Fruit fly (Drosophila melanogaster) whole organism, embryonic: ENCODE measurements around the gene PGRP-LA.

Source experiments
- Aef1 ChIP-seq: fragments of 200-800 bp; sonication (Bioruptor generic); IDR thresholded peaks from 3 replicates; pipeline ENCODE4 v1.3.6; 2022; ENCODE audit warnings: missing biosample characterization, missing genetic modification characterization
- B-H2 ChIP-seq: fragments of 200-800 bp; sonication (Bioruptor generic); optimal IDR thresholded peaks from 2 replicates; lab custom pipeline; 2018; ENCODE audit warnings: missing biosample characterization, mild to moderate bottlenecking, missing genetic modification characterization
- CG12744 ChIP-seq: fragments of 200-800 bp; sonication (Bioruptor generic); optimal IDR thresholded peaks from 2 replicates; lab custom pipeline; 2016; ENCODE audit warnings: missing biosample characterization, missing genetic modification characterization
- CG12769 ChIP-seq: fragments of 200-800 bp; sonication (Bioruptor generic); optimal IDR thresholded peaks from 2 replicates; lab custom pipeline; 2019; ENCODE audit warnings: missing biosample characterization, mild to moderate bottlenecking, missing genetic modification characterization, moderate library complexity
- CG13775 ChIP-seq: fragments of 200-800 bp; sonication (Bioruptor generic); optimal IDR thresholded peaks from 3 replicates; lab custom pipeline; 2017; ENCODE audit warnings: missing biosample characterization, mild to moderate bottlenecking, missing genetic modification characterization
- CG15514 ChIP-seq: fragments of 200-800 bp; sonication (Bioruptor generic); optimal IDR thresholded peaks from 3 replicates; lab custom pipeline; 2017; ENCODE audit warnings: missing biosample characterization, missing genetic modification characterization, mild to moderate bottlenecking, moderate library complexity, missing genetic modification reagents
- CG16779 ChIP-seq: fragments of 200-800 bp; sonication (Bioruptor generic); IDR thresholded peaks from 2 replicates; pipeline ENCODE4 v1.3.6; 2022; ENCODE audit warnings: missing biosample characterization, missing genetic modification characterization
- CG17328 ChIP-seq: fragments of 200-800 bp; sonication (Bioruptor generic); IDR thresholded peaks from 2 replicates; pipeline ENCODE4 v1.3.6; 2022; ENCODE audit warnings: missing biosample characterization, missing genetic modification characterization
- CG3065 ChIP-seq: fragments of 200-800 bp; sonication (Bioruptor generic); optimal IDR thresholded peaks from 2 replicates; lab custom pipeline; 2016; ENCODE audit warnings: missing biosample characterization, missing genetic modification characterization
- CG4328 ChIP-seq: fragments of 200-800 bp; sonication (Bioruptor generic); optimal IDR thresholded peaks from 3 replicates; lab custom pipeline; 2017; ENCODE audit warnings: missing biosample characterization, missing genetic modification reagents, missing genetic modification characterization
- CG4617 ChIP-seq: fragments of 200-800 bp; sonication (Bioruptor generic); optimal IDR thresholded peaks from 3 replicates; lab custom pipeline; 2016; ENCODE audit warnings: missing biosample characterization, missing genetic modification characterization, borderline replicate concordance
- CG4820 ChIP-seq: fragments of 200-800 bp; sonication (Bioruptor generic); optimal IDR thresholded peaks from 3 replicates; lab custom pipeline; 2016; ENCODE audit warnings: missing biosample characterization, missing genetic modification characterization
- CG6254 ChIP-seq: fragments of 200-800 bp; sonication (Bioruptor generic); optimal IDR thresholded peaks from 3 replicates; lab custom pipeline; 2017; ENCODE audit warnings: mild to moderate bottlenecking, missing biosample characterization, missing genetic modification reagents, missing genetic modification characterization
- CG6813 ChIP-seq: fragments of 200-800 bp; sonication (Bioruptor generic); optimal IDR thresholded peaks from 2 replicates; lab custom pipeline; 2017; ENCODE audit warnings: missing biosample characterization, missing genetic modification characterization, mild to moderate bottlenecking, moderate library complexity, missing genetic modification reagents
- CG7271 ChIP-seq: fragments of 200-800 bp; sonication (Bioruptor generic); optimal IDR thresholded peaks from 2 replicates; lab custom pipeline; 2018; ENCODE audit warnings: missing biosample characterization, mild to moderate bottlenecking, missing genetic modification characterization, moderate library complexity
- CG7556 ChIP-seq: fragments of 200-800 bp; sonication (Bioruptor generic); optimal IDR thresholded peaks from 2 replicates; lab custom pipeline; 2017; ENCODE audit warnings: missing biosample characterization, mild to moderate bottlenecking, missing genetic modification characterization
- CG7987 ChIP-seq: fragments of 200-800 bp; sonication (Bioruptor generic); optimal IDR thresholded peaks from 2 replicates; lab custom pipeline; 2018; ENCODE audit warnings: missing biosample characterization, mild to moderate bottlenecking, missing genetic modification characterization, moderate library complexity
- E2f1 ChIP-seq: fragments of 200-800 bp; sonication (Bioruptor generic); IDR thresholded peaks from 2 replicates; pipeline ENCODE4 v1.3.6; 2022; ENCODE audit warnings: missing biosample characterization, missing genetic modification characterization
- HLHmδ ChIP-seq: fragments of 200-800 bp; sonication (Bioruptor generic); optimal IDR thresholded peaks from 2 replicates; lab custom pipeline; 2018; ENCODE audit warnings: missing biosample characterization, mild to moderate bottlenecking, missing genetic modification characterization, moderate library complexity
- Hr3 ChIP-seq: fragments of 200-800 bp; sonication (Bioruptor generic); optimal IDR thresholded peaks from 3 replicates; lab custom pipeline; 2016; ENCODE audit warnings: missing biosample characterization, missing genetic modification characterization
- Kr ChIP-seq: fragments of 200-800 bp; sonication (Bioruptor generic); optimal IDR thresholded peaks from 2 replicates; lab custom pipeline; 2017; ENCODE audit warnings: missing biosample characterization, mild to moderate bottlenecking, missing genetic modification characterization
- NfI ChIP-seq: fragments of 200-800 bp; sonication (Bioruptor generic); optimal IDR thresholded peaks from 3 replicates; lab custom pipeline; 2018; ENCODE audit warnings: missing biosample characterization, mild to moderate bottlenecking, missing genetic modification characterization, moderate library complexity
- Trl ChIP-seq, 3 experiments: fragments of >200 bp in 2 of 3; fragments of 200-800 bp in 1 of 3; sonication (Bioruptor generic) in 1 of 3; optimal IDR thresholded peaks; 2 replicates in 1 of 3; 3 replicates in 2 of 3; lab custom pipeline; 2016 to 2017; ENCODE audit warnings: missing biosample characterization in 1 of 3, missing genetic modification characterization in 1 of 3
- Xrp1 ChIP-seq: fragments of 200-800 bp; sonication (Bioruptor generic); IDR thresholded peaks from 2 replicates; pipeline ENCODE4 v1.3.6; 2022; ENCODE audit warnings: missing biosample characterization, missing genetic modification characterization
- cato ChIP-seq: fragments of 200-800 bp; sonication (Bioruptor generic); optimal IDR thresholded peaks from 2 replicates; lab custom pipeline; 2016; ENCODE audit warnings: missing biosample characterization, missing genetic modification characterization, borderline replicate concordance
- caup ChIP-seq: fragments of 200-800 bp; sonication (Bioruptor generic); optimal IDR thresholded peaks from 3 replicates; lab custom pipeline; 2017; ENCODE audit warnings: missing biosample characterization, mild to moderate bottlenecking, missing genetic modification characterization, moderate library complexity; ENCODE audit not compliant: severe bottlenecking
- croc ChIP-seq: fragments of 200-800 bp; sonication (Bioruptor generic); conservative IDR thresholded peaks from 3 replicates; pipeline ENCODE4 v1.3.6; 2022; ENCODE audit warnings: missing biosample characterization, missing genetic modification characterization
- ewg ChIP-seq: fragments of 200-800 bp; sonication (Bioruptor generic); optimal IDR thresholded peaks from 3 replicates; lab custom pipeline; 2017; ENCODE audit warnings: mild to moderate bottlenecking, missing biosample characterization, missing genetic modification reagents, missing genetic modification characterization
- fd64A ChIP-seq: fragments of 200-800 bp; sonication (Bioruptor generic); optimal IDR thresholded peaks from 3 replicates; lab custom pipeline; 2018; ENCODE audit warnings: missing biosample characterization, mild to moderate bottlenecking, missing genetic modification characterization
- hth ChIP-seq: fragments of >200 bp; optimal IDR thresholded peaks from 2 replicates; lab custom pipeline; 2017; ENCODE audit warnings: inconsistent platforms
- jumu ChIP-seq: fragments of 200-800 bp; sonication (Bioruptor generic); optimal IDR thresholded peaks from 3 replicates; lab custom pipeline; 2016; ENCODE audit warnings: missing biosample characterization, missing genetic modification characterization
- kni ChIP-seq: fragments of 200-800 bp; sonication (Bioruptor generic); optimal IDR thresholded peaks from 3 replicates; lab custom pipeline; 2017; ENCODE audit warnings: mild to moderate bottlenecking, missing biosample characterization, missing genetic modification reagents, missing genetic modification characterization
- lola ChIP-seq, 3 experiments: fragments of >200 bp in 2 of 3; fragments of 200-800 bp in 1 of 3; sonication (Bioruptor generic) in 1 of 3; optimal IDR thresholded peaks; 2 replicates each; lab custom pipeline; 2017 to 2019; ENCODE audit warnings: missing biosample characterization in 3 of 3, missing genetic modification characterization in 3 of 3, mild to moderate bottlenecking in 1 of 3, moderate library complexity in 1 of 3
- lov ChIP-seq, 2 experiments: fragments of 200-800 bp in 1 of 2; fragments of >200 bp in 1 of 2; sonication (Bioruptor generic) in 1 of 2; IDR thresholded peaks in 1 of 2; optimal IDR thresholded peaks in 1 of 2; 2 replicates in 1 of 2; 3 replicates in 1 of 2; pipeline versions ENCODE4 v1.3.6 to Lab custom; 2017 to 2022; ENCODE audit warnings: missing biosample characterization in 1 of 2, missing genetic modification characterization in 1 of 2
- mirr ChIP-seq: fragments of 200-800 bp; sonication (Bioruptor generic); optimal IDR thresholded peaks from 3 replicates; lab custom pipeline; 2018; ENCODE audit warnings: missing biosample characterization, mild to moderate bottlenecking, missing genetic modification characterization
- pum ChIP-seq: fragments of 200-800 bp; sonication (Bioruptor generic); optimal IDR thresholded peaks from 2 replicates; lab custom pipeline; 2016; ENCODE audit warnings: missing biosample characterization, missing genetic modification characterization
- repo ChIP-seq: fragments of 200-800 bp; sonication (Bioruptor generic); optimal IDR thresholded peaks from 2 replicates; lab custom pipeline; 2016; ENCODE audit warnings: missing biosample characterization, missing genetic modification characterization
- seq ChIP-seq: fragments of 200-800 bp; sonication (Bioruptor generic); IDR thresholded peaks from 2 replicates; pipeline ENCODE4 v1.3.6; 2022; ENCODE audit warnings: missing biosample characterization, missing genetic modification characterization
- sima ChIP-seq: fragments of 200-800 bp; sonication (Bioruptor generic); optimal IDR thresholded peaks from 2 replicates; lab custom pipeline; 2016; ENCODE audit warnings: missing biosample characterization, missing genetic modification characterization
- sqz ChIP-seq: fragments of 200-800 bp; sonication (Bioruptor generic); optimal IDR thresholded peaks from 3 replicates; lab custom pipeline; 2018; ENCODE audit warnings: missing biosample characterization, mild to moderate bottlenecking, missing genetic modification characterization
- stc ChIP-seq: fragments of 200-800 bp; sonication (Bioruptor generic); IDR thresholded peaks from 2 replicates; pipeline ENCODE4 v1.3.6; 2022; ENCODE audit warnings: missing biosample characterization, missing genetic modification characterization
- sug ChIP-seq: fragments of 200-800 bp; optimal IDR thresholded peaks from 2 replicates; lab custom pipeline; 2019; ENCODE audit warnings: missing biosample characterization, mild to moderate bottlenecking, missing genetic modification characterization, moderate library complexity
- tll ChIP-seq, 2 experiments: fragments of 200-800 bp in 1 of 2; fragments of >200 bp in 1 of 2; sonication (Bioruptor generic) in 1 of 2; optimal IDR thresholded peaks; 2 replicates each; lab custom pipeline; 2017 to 2019; ENCODE audit warnings: missing biosample characterization in 2 of 2, missing genetic modification characterization in 2 of 2, mild to moderate bottlenecking in 1 of 2, moderate library complexity in 1 of 2
- ttk ChIP-seq: fragments of 200-800 bp; sonication (Bioruptor generic); IDR thresholded peaks from 2 replicates; pipeline ENCODE4 v2.1.2; 2022; ENCODE audit warnings: missing biosample characterization, missing genetic modification characterization
- twi ChIP-seq: fragments of 200-800 bp; optimal IDR thresholded peaks from 2 replicates; lab custom pipeline; 2019; ENCODE audit warnings: missing biosample characterization, mild to moderate bottlenecking, missing genetic modification characterization, moderate library complexity
- zf30C ChIP-seq: fragments of 200-800 bp; sonication (Bioruptor generic); optimal IDR thresholded peaks from 3 replicates; lab custom pipeline; 2018; ENCODE audit warnings: missing biosample characterization, mild to moderate bottlenecking, missing genetic modification characterization
- zfh1 ChIP-seq: fragments of 200-800 bp; sonication (Bioruptor generic); IDR thresholded peaks from 3 replicates; pipeline ENCODE4 v1.3.6; 2022; ENCODE audit warnings: missing biosample characterization, missing genetic modification characterization

The PGRP-LA gene

DNA sequence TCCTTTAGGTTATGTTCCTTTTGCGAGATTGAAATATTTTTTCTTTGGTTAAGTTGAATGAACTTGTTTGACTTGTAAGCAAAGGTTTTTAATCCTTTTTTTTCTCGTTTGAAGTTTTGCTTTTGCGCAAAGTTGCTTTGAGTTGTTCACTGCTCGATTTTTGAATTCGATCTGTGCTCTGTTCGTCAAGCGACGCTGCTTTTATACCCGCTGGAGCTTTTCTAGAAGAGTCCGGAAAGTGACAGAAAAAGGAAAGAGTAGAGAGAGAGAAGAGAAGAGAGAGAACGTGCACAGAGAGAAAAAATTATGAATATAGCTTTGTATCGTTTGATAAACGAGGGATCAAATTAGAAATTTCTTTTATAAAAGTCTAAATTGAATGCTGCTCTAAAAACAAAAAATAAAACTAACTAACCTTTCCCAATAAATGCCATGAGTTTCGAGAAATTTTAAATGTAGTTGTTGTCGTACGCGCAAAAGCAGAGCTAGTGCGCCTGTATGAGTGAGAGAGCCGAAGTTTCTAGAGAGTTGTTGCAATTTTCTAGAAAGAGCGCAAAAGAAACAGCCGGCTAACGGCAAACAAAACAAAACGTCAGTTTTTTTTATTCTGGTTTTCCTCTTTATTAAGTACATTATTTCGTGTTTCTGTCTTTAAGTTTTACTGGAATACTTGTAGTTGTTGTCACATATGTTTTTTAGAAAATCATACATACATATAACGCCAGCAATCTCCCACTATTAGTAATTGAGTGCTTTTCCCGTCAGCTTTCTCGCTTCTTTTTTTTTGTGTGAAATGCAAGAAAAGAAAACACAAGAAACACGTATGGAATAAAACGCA is 43.3 kb downstream of the PGRP-LA start, which contains the start of gene Hsp26 (continued):
- TF ChIP-seq CG4820 (GFP tag; lab: Kevin White, UChicago), result peak; percentile 67
- TF ChIP-seq CG6254 (GFP tag; lab: Kevin White, UChicago), result peak; percentile 71
- no peak for TF ChIP-seq mirr (GFP tag; lab: Kevin White, UChicago)
- peak; percentile 83 for TF ChIP-seq caup
- peak; percentile 38 for TF ChIP-seq sima (GFP tag; lab: Kevin White, UChicago)
- no peak for TF ChIP-seq CG7271
- TF ChIP-seq lola (GFP tag; optimal IDR thresholded peaks at IDR 0.05; lab: Kevin White, UChicago), result peak in 1 of 3 experiments; percentile 76
- TF ChIP-seq Kr, result no peak
- TF ChIP-seq zf30C, result peak; percentile 90
- TF ChIP-seq tll (GFP tag; optimal IDR thresholded peaks at IDR 0.05; lab: Kevin White, UChicago), result no peak
- peak; percentile 81 for TF ChIP-seq zfh1 (GFP tag; lab: Robert Waterston, UW)
- TF ChIP-seq sqz (GFP tag; lab: Kevin White, UChicago), result peak; percentile 58
- TF ChIP-seq cato (GFP tag; lab: Kevin White, UChicago), result peak; percentile 75
- peak; percentile 81 to 97 for TF ChIP-seq Trl (optimal IDR thresholded peaks at IDR 0.05; lab: Kevin White, UChicago)
- peak; percentile 94 for TF ChIP-seq Trl (GFP tag; optimal IDR thresholded peaks at IDR 0.05; lab: Kevin White, UChicago)
- peak; percentile 62 for TF ChIP-seq CG12769 (tag; lab: Kevin White, UChicago)
- peak; percentile 74 for TF ChIP-seq jumu
- peak; percentile 86 for TF ChIP-seq E2f1 (GFP tag; lab: Robert Waterston, UW)
- TF ChIP-seq hth, result no peak
- TF ChIP-seq CG7556 (GFP tag; lab: Kevin White, UChicago), result peak; percentile 89
- TF ChIP-seq twi (tag; lab: Kevin White, UChicago), result peak; percentile 52
- TF ChIP-seq fd64A (GFP tag; lab: Kevin White, UChicago), result no peak
- TF ChIP-seq sug (tag; lab: Kevin White, UChicago), result peak; percentile 53
- TF ChIP-seq pum, result peak; percentile 81
- TF ChIP-seq B-H2 (GFP tag; lab: Kevin White, UChicago), result peak; percentile 49
- no peak for TF ChIP-seq kni (GFP tag; lab: Kevin White, UChicago)
- peak; percentile 73 for TF ChIP-seq CG13775 (GFP tag; lab: Kevin White, UChicago)
- TF ChIP-seq CG4328 (GFP tag; lab: Kevin White, UChicago), result peak; percentile 13
- TF ChIP-seq repo (GFP tag; lab: Kevin White, UChicago), result peak; percentile 69
- peak; percentile 77 for TF ChIP-seq Aef1 (GFP tag; lab: Robert Waterston, UW)
- peak; percentile 91 for TF ChIP-seq CG17328
- peak; percentile 55; the same call in 2 of the 3 replicates for TF ChIP-seq croc
- peak; percentile 92 for TF ChIP-seq stc
- peak; percentile 93 for TF ChIP-seq ewg (GFP tag; lab: Kevin White, UChicago)
- TF ChIP-seq CG16779 (GFP tag; lab: Robert Waterston, UW), result no peak; the same call in 1 of the 2 replicates
- TF ChIP-seq Xrp1 (GFP tag; lab: Robert Waterston, UW), result peak; percentile 91
- peak; percentile 57 for TF ChIP-seq CG3065
- peak; percentile 77 for TF ChIP-seq NfI (GFP tag; lab: Kevin White, UChicago)
- TF ChIP-seq Hr3 (GFP tag; lab: Kevin White, UChicago), result peak; percentile 80
- no peak for TF ChIP-seq lov (optimal IDR thresholded peaks at IDR 0.05; lab: Kevin White, UChicago)
- peak; percentile 62; the same call in 1 of the 3 replicates for TF ChIP-seq lov (GFP tag; IDR thresholded peaks at IDR 0.05; lab: Robert Waterston, UW)
- TF ChIP-seq CG6813 (GFP tag; lab: Kevin White, UChicago), result peak; percentile 78
- peak; percentile 44 for TF ChIP-seq CG4617 (GFP tag; lab: Kevin White, UChicago)
- TF ChIP-seq ttk (GFP tag; lab: Robert Waterston, UW), result peak; percentile 73
- TF ChIP-seq seq (GFP tag; lab: Robert Waterston, UW), result peak; percentile 88
- peak; percentile 43 for TF ChIP-seq CG7987 (GFP tag; lab: Kevin White, UChicago)
- peak; percentile 58 for TF ChIP-seq CG12744
- peak; percentile 54 for TF ChIP-seq CG15514 (GFP tag; lab: Kevin White, UChicago)
- TF ChIP-seq HLHmδ (GFP tag; lab: Kevin White, UChicago), result no peak
